Worm (Caenorhabditis elegans): ENCODE results near the gene R10D12.6.

- TF ChIP-seq B0310.2 (tag; optimal IDR thresholded peaks at IDR 0.05) (no peak), ama-1 (optimal IDR thresholded peaks at IDR 0.05) (no peak), ceh-13 (GFP tag; optimal IDR thresholded peaks at IDR 0.05) (no peak), ceh-36 (tag; optimal IDR thresholded peaks at IDR 0.05) (no peak), aly-1 (tag; optimal IDR thresholded peaks at IDR 0.05) (no peak), tbx-11 (GFP tag; IDR thresholded peaks at IDR 0.05) (no peak), pes-1 (GFP tag; IDR thresholded peaks at IDR 0.05) (no peak), scrt-1 (GFP tag; IDR thresholded peaks at IDR 0.05) (no peak), hnd-1 (tag; optimal IDR thresholded peaks at IDR 0.05) (no peak), flt-1 (GFP tag; IDR thresholded peaks at IDR 0.05) (no peak), hmbx-1 (tag; optimal IDR thresholded peaks at IDR 0.05) (no peak), F13C5.2 (tag; optimal IDR thresholded peaks at IDR 0.05) (no peak), sea-1 (GFP tag; conservative IDR thresholded peaks at IDR 0.05) (no peak)
Observed at ce11 chrV:13986823-13987222, 37.7 kb downstream of the R10D12.6 start.

All from whole organism, early embryonic.